Worm (Caenorhabditis elegans) whole organism, young adult: ENCODE results near the gene rpc-1.
A peak's percentile ranks its signal among the peaks of the same experiment; 100 is the strongest.

Experiments
- B0019.2 ChIP-seq: fragments of 200-800 bp; sonication (Bioruptor generic); conservative IDR thresholded peaks from 2 replicates; pipeline ENCODE4 v1.3.6; 2022; ENCODE audit warnings: missing genetic modification reagents, missing genetic modification characterization, missing compliant biosample characterization
- F10E7.11 ChIP-seq: sonication (generic microtip); optimal IDR thresholded peaks from 2 replicates; lab custom pipeline; 2017; ENCODE audit warnings: mild to moderate bottlenecking, missing genetic modification characterization, moderate library complexity, missing compliant biosample characterization
- F22D6.2 ChIP-seq: sonication (generic microtip); optimal IDR thresholded peaks from 2 replicates; lab custom pipeline; 2016; ENCODE audit warnings: mild to moderate bottlenecking, missing genetic modification characterization, missing compliant biosample characterization
- F23B12.7 ChIP-seq: sonication (generic microtip); optimal IDR thresholded peaks from 2 replicates; lab custom pipeline; 2017; ENCODE audit warnings: missing genetic modification characterization, mild to moderate bottlenecking, missing compliant biosample characterization, antibody characterized with exemption, moderate library complexity; ENCODE audit not compliant: insufficient read depth
- F52B5.7 ChIP-seq: sonication (generic microtip); optimal IDR thresholded peaks from 2 replicates; lab custom pipeline; 2016; ENCODE audit warnings: mild to moderate bottlenecking, missing genetic modification characterization, missing compliant biosample characterization
- F57A8.1 ChIP-seq: fragments of 200-800 bp; sonication (Bioruptor generic); optimal IDR thresholded peaks from 2 replicates; lab custom pipeline; 2018; ENCODE audit warnings: mild to moderate bottlenecking, missing genetic modification characterization, moderate library complexity, missing compliant biosample characterization
- K11D2.4 ChIP-seq: fragments of 200-800 bp; sonication (Bioruptor generic); IDR thresholded peaks from 2 replicates; pipeline ENCODE4 v1.3.6; 2022; ENCODE audit warnings: missing genetic modification reagents, missing genetic modification characterization, missing compliant biosample characterization
- K12H6.12 ChIP-seq: fragments of 200-800 bp; sonication (Bioruptor generic); optimal IDR thresholded peaks from 2 replicates; lab custom pipeline; 2018; ENCODE audit warnings: mild to moderate bottlenecking, missing genetic modification characterization, missing compliant biosample characterization
- T07F8.4 ChIP-seq: sonication (generic microtip); optimal IDR thresholded peaks from 2 replicates; lab custom pipeline; 2016; ENCODE audit warnings: mild to moderate bottlenecking, missing genetic modification characterization, moderate library complexity, missing compliant biosample characterization
- T26A5.8 ChIP-seq: sonication (generic microtip); optimal IDR thresholded peaks from 2 replicates; lab custom pipeline; 2016; ENCODE audit warnings: missing genetic modification characterization, missing compliant biosample characterization
- Y67H2A.10 ChIP-seq: fragments of 200-800 bp; sonication (Bioruptor generic); conservative IDR thresholded peaks from 2 replicates; pipeline ENCODE4 v1.3.6; 2022; ENCODE audit warnings: missing genetic modification reagents, missing genetic modification characterization, missing compliant biosample characterization
- akir-1 ChIP-seq: fragments of 200-800 bp; sonication (Bioruptor generic); optimal IDR thresholded peaks from 2 replicates; lab custom pipeline; 2018; ENCODE audit warnings: mild to moderate bottlenecking, missing genetic modification characterization, moderate library complexity, missing compliant biosample characterization
- aptf-2 ChIP-seq: fragments of 200-800 bp; sonication (Bioruptor generic); conservative IDR thresholded peaks from 2 replicates; pipeline ENCODE4 v1.3.6; 2022; ENCODE audit warnings: missing genetic modification reagents, missing genetic modification characterization, missing compliant biosample characterization
- athp-1 ChIP-seq: sonication (generic microtip); optimal IDR thresholded peaks from 2 replicates; lab custom pipeline; 2017; ENCODE audit warnings: mild to moderate bottlenecking, missing genetic modification characterization, missing compliant biosample characterization
- cebp-2 ChIP-seq: fragments of 200-800 bp; sonication (Bioruptor generic); IDR thresholded peaks from 2 replicates; pipeline ENCODE4 v1.3.6; 2022; ENCODE audit warnings: missing genetic modification characterization, missing compliant biosample characterization
- ceh-27 ChIP-seq: fragments of 200-800 bp; sonication (Bioruptor generic); optimal IDR thresholded peaks from 2 replicates; lab custom pipeline; 2018; ENCODE audit warnings: mild to moderate bottlenecking, missing genetic modification characterization, moderate library complexity, missing compliant biosample characterization
- ceh-79 ChIP-seq: sonication (generic microtip); optimal IDR thresholded peaks from 2 replicates; lab custom pipeline; 2017; ENCODE audit warnings: mild to moderate bottlenecking, missing genetic modification characterization, missing compliant biosample characterization
- dox-1 ChIP-seq: fragments of 200-800 bp; sonication (Bioruptor generic); IDR thresholded peaks from 2 replicates; pipeline ENCODE4 v1.3.6; 2022; ENCODE audit warnings: missing genetic modification reagents, missing genetic modification characterization, missing compliant biosample characterization
- dpff-1 ChIP-seq: sonication (generic microtip); optimal IDR thresholded peaks from 2 replicates; lab custom pipeline; 2017; ENCODE audit warnings: mild to moderate bottlenecking, missing genetic modification characterization, missing compliant biosample characterization
- efl-1 ChIP-seq: fragments of 150-350 bp; optimal IDR thresholded peaks from 2 replicates; lab custom pipeline; 2014; ENCODE audit warnings: missing biosample characterization, missing genetic modification reagents, missing genetic modification characterization
- egl-18 ChIP-seq: fragments of 200-800 bp; sonication (Bioruptor generic); IDR thresholded peaks from 2 replicates; pipeline ENCODE4 v1.3.6; 2022; ENCODE audit warnings: missing genetic modification reagents, missing genetic modification characterization, missing compliant biosample characterization
- egl-44 ChIP-seq: fragments of 200-800 bp; sonication (Bioruptor generic); IDR thresholded peaks from 2 replicates; pipeline ENCODE4 v1.3.6; 2022; ENCODE audit warnings: missing genetic modification reagents, missing genetic modification characterization, missing compliant biosample characterization
- ekl-4 ChIP-seq: fragments of 200-800 bp; sonication (Bioruptor generic); IDR thresholded peaks from 2 replicates; pipeline ENCODE4 v1.3.6; 2022; ENCODE audit warnings: missing genetic modification reagents, missing genetic modification characterization, missing compliant biosample characterization
- fkh-3 ChIP-seq: sonication (generic microtip); optimal IDR thresholded peaks from 2 replicates; lab custom pipeline; 2016; ENCODE audit warnings: mild to moderate bottlenecking, missing genetic modification characterization, missing compliant biosample characterization
- him-1 ChIP-seq: sonication (generic microtip); optimal IDR thresholded peaks from 2 replicates; lab custom pipeline; 2016; ENCODE audit warnings: missing genotype, missing genetic modification reagents, missing genetic modification characterization, missing compliant biosample characterization
- hlh-26 ChIP-seq: fragments of 200-800 bp; sonication (Bioruptor generic); conservative IDR thresholded peaks from 2 replicates; pipeline ENCODE4 v1.3.6; 2022; ENCODE audit warnings: missing genetic modification reagents, missing genetic modification characterization, missing compliant biosample characterization
- hmg-20 ChIP-seq: fragments of 200-800 bp; sonication (Bioruptor generic); IDR thresholded peaks from 2 replicates; pipeline ENCODE4 v1.3.6; 2022; ENCODE audit warnings: missing genetic modification reagents, missing genetic modification characterization, missing compliant biosample characterization
- hsf-1 ChIP-seq: fragments of 200-800 bp; sonication (Bioruptor generic); IDR thresholded peaks from 2 replicates; pipeline ENCODE4 v1.3.6; 2022; ENCODE audit warnings: missing genetic modification reagents, missing genetic modification characterization, missing compliant biosample characterization
- lag-1 ChIP-seq: fragments of 200-800 bp; sonication (Bioruptor generic); IDR thresholded peaks from 2 replicates; pipeline ENCODE4 v1.3.6; 2022; ENCODE audit warnings: missing genetic modification reagents, missing genetic modification characterization, missing compliant biosample characterization
- lin-35 ChIP-seq, 3 experiments: fragments of 150-350 bp in 2 of 3; sonication (generic microtip) in 1 of 3; optimal IDR thresholded peaks; 2 replicates each; lab custom pipeline; 2014 to 2018; ENCODE audit warnings: missing biosample characterization in 3 of 3, missing genetic modification characterization in 3 of 3, missing genetic modification reagents in 3 of 3
- lin-40 ChIP-seq: sonication (generic microtip); optimal IDR thresholded peaks from 2 replicates; lab custom pipeline; 2016; ENCODE audit warnings: missing genetic modification characterization, mild to moderate bottlenecking, missing compliant biosample characterization, missing genotype, missing genetic modification reagents
- lsy-27 ChIP-seq: sonication (generic microtip); optimal IDR thresholded peaks from 2 replicates; lab custom pipeline; 2017; ENCODE audit warnings: missing genetic modification characterization, mild to moderate bottlenecking, missing compliant biosample characterization, antibody characterized with exemption, missing genotype, borderline replicate concordance; ENCODE audit not compliant: insufficient read depth
- madf-10 ChIP-seq: sonication (generic microtip); optimal IDR thresholded peaks from 2 replicates; lab custom pipeline; 2016; ENCODE audit warnings: mild to moderate bottlenecking, missing genetic modification characterization, missing compliant biosample characterization
- madf-3 ChIP-seq: fragments of 200-800 bp; sonication (Bioruptor generic); IDR thresholded peaks from 2 replicates; pipeline ENCODE4 v1.3.6; 2022; ENCODE audit warnings: missing genetic modification reagents, missing genetic modification characterization, missing compliant biosample characterization
- madf-6 ChIP-seq: fragments of 200-800 bp; sonication (Bioruptor generic); IDR thresholded peaks from 2 replicates; pipeline ENCODE4 v1.3.6; 2022; ENCODE audit warnings: missing genetic modification reagents, missing genetic modification characterization, missing compliant biosample characterization
- madf-8 ChIP-seq: fragments of 200-800 bp; sonication (Bioruptor generic); conservative IDR thresholded peaks from 2 replicates; pipeline ENCODE4 v1.3.6; 2022; ENCODE audit warnings: missing genetic modification reagents, missing genetic modification characterization, missing compliant biosample characterization
- mxl-1 ChIP-seq: sonication (generic microtip); optimal IDR thresholded peaks from 2 replicates; lab custom pipeline; 2016; ENCODE audit warnings: missing genetic modification characterization, missing compliant biosample characterization
- nhr-120 ChIP-seq: fragments of 200-800 bp; sonication (Bioruptor generic); IDR thresholded peaks from 2 replicates; pipeline ENCODE4 v1.3.6; 2022; ENCODE audit warnings: missing genetic modification characterization, missing compliant biosample characterization
- nhr-179 ChIP-seq: sonication (generic microtip); optimal IDR thresholded peaks from 2 replicates; lab custom pipeline; 2016; ENCODE audit warnings: mild to moderate bottlenecking, missing genetic modification characterization, missing compliant biosample characterization
- nhr-80 ChIP-seq: sonication (generic microtip); optimal IDR thresholded peaks from 2 replicates; lab custom pipeline; 2016; ENCODE audit warnings: missing genetic modification characterization, missing compliant biosample characterization
- pbrm-1 ChIP-seq: fragments of 200-800 bp; sonication (Bioruptor generic); IDR thresholded peaks from 2 replicates; pipeline ENCODE4 v1.3.6; 2022; ENCODE audit warnings: missing genetic modification reagents, missing genetic modification characterization, missing compliant biosample characterization
- rpc-1 ChIP-seq, 2 experiments: fragments of 150-350 bp in 1 of 2; sonication (generic microtip) in 1 of 2; optimal IDR thresholded peaks; 2 replicates each; lab custom pipeline; 2014 to 2018; ENCODE audit warnings: missing biosample characterization in 1 of 2, missing genetic modification characterization in 1 of 2, missing genetic modification reagents in 1 of 2, missing genotype in 1 of 2
- sdz-38 ChIP-seq: sonication (generic microtip); optimal IDR thresholded peaks from 2 replicates; lab custom pipeline; 2016; ENCODE audit warnings: missing genotype, missing genetic modification characterization, missing compliant biosample characterization
- snpc-4 ChIP-seq, 5 experiments: fragments of 150-350 bp in 1 of 5; sonication (generic microtip) in 4 of 5; optimal IDR thresholded peaks; 2 replicates each; lab custom pipeline; 2014 to 2018; ENCODE audit warnings: missing genetic modification characterization in 5 of 5, missing biosample characterization in 3 of 5, antibody characterized with exemption in 2 of 5, mild to moderate bottlenecking in 2 of 5, missing compliant biosample characterization in 2 of 5, missing genotype in 2 of 5, moderate library complexity in 2 of 5, missing genetic modification reagents in 1 of 5
- sptf-2 ChIP-seq: fragments of 200-800 bp; sonication (Bioruptor generic); optimal IDR thresholded peaks from 2 replicates; lab custom pipeline; 2018; ENCODE audit warnings: mild to moderate bottlenecking, missing genetic modification characterization, missing compliant biosample characterization
- tbp1 ChIP-seq: fragments of 200-800 bp; sonication (Bioruptor generic); optimal IDR thresholded peaks from 2 replicates; lab custom pipeline; 2018; ENCODE audit warnings: mild to moderate bottlenecking, missing genetic modification characterization, missing compliant biosample characterization
- unc-130 ChIP-seq: sonication (generic microtip); optimal IDR thresholded peaks from 2 replicates; lab custom pipeline; 2016; ENCODE audit warnings: missing genetic modification reagents, missing genetic modification characterization, missing compliant biosample characterization
- ztf-3 ChIP-seq: fragments of 200-800 bp; sonication (Bioruptor generic); optimal IDR thresholded peaks from 2 replicates; lab custom pipeline; 2018; ENCODE audit warnings: mild to moderate bottlenecking, missing genetic modification characterization, missing compliant biosample characterization

The rpc-1 gene

DNA sequence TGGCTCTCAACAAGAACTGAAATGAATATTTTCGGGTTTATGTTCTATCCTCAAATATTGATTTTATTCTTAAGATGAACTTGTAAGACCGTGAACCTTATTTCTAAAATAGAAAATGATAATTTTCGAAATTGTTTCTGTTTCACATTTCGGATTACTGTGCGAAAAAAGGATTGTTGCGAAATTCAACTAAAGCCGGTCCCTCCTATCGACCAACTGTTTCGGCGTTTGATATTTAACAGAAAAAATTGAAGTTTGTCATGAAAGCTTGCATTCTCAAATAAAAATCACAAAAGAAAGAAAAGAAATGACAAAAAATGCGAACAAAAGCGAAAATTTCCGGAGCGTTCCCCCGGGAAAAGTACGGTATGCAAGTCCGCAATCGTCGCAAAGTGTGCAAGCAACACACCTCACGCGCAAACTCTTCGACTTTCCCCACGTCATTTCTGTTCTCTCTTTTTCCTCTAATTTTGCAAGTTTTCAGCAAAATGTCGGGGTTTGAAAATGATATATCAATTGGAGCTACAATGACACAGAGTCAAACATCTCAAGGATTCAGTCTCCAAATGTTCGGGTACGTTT is 16.4 kb downstream of the rpc-1 start, which contains the start of gene C34D4.4 (continued):
- TF ChIP-seq him-1 (tag; lab: Kevin White, UChicago) (no peak), F22D6.2 (tag; lab: Kevin White, UChicago) (no peak), F10E7.11 (tag; lab: Kevin White, UChicago) (no peak), madf-10 (tag; lab: Kevin White, UChicago) (no peak), unc-130 (GFP tag; lab: Kevin White, UChicago) (no peak), akir-1 (GFP tag; lab: Kevin White, UChicago) (no peak), sdz-38 (tag; lab: Kevin White, UChicago) (no peak), nhr-120 (no peak), F23B12.7 (tag; lab: Kevin White, UChicago) (no peak), tbp1 (GFP tag; lab: Kevin White, UChicago) (no peak), ztf-3 (GFP tag; lab: Kevin White, UChicago) (no peak), F52B5.7 (tag; lab: Kevin White, UChicago) (no peak), madf-6 (peak; percentile 43; the same call in 1 of the 2 replicates), egl-44 (GFP tag; lab: Robert Waterston, UW) (no peak), lin-40 (tag; lab: Kevin White, UChicago) (no peak), T26A5.8 (tag; lab: Kevin White, UChicago) (no peak), ceh-79 (tag; lab: Kevin White, UChicago) (no peak), madf-8 (no peak), F57A8.1 (GFP tag; lab: Kevin White, UChicago) (no peak), ceh-27 (GFP tag; lab: Kevin White, UChicago) (no peak), efl-1 (GFP tag; lab: Kevin White, UChicago) (peak; percentile 58), lsy-27 (no peak), nhr-179 (tag; lab: Kevin White, UChicago) (no peak), hlh-26 (GFP tag; lab: Robert Waterston, UW) (no peak), aptf-2 (GFP tag; lab: Robert Waterston, UW) (peak; percentile 93), K12H6.12 (tag; lab: Kevin White, UChicago) (peak; percentile 54), ekl-4 (GFP tag; lab: Robert Waterston, UW) (no peak), B0019.2 (GFP tag; lab: Robert Waterston, UW) (no peak), nhr-80 (tag; lab: Kevin White, UChicago) (no peak), dpff-1 (tag; lab: Kevin White, UChicago) (no peak), sptf-2 (GFP tag; lab: Kevin White, UChicago) (no peak), fkh-3 (no peak), rpc-1 (optimal IDR thresholded peaks at IDR 0.05; lab: Kevin White, UChicago) (no peak), rpc-1 (tag; optimal IDR thresholded peaks at IDR 0.05; lab: Kevin White, UChicago) (no peak), madf-3 (GFP tag; lab: Robert Waterston, UW) (no peak), athp-1 (tag; lab: Kevin White, UChicago) (no peak), hmg-20 (GFP tag; lab: Robert Waterston, UW) (no peak), mxl-1 (tag; lab: Kevin White, UChicago) (no peak), pbrm-1 (GFP tag; lab: Robert Waterston, UW) (0 out of 2 replicates have a peak, but pooled peaks have one; percentile 21), T07F8.4 (tag; lab: Kevin White, UChicago) (no peak), snpc-4 (GFP tag; optimal IDR thresholded peaks at IDR 0.05; lab: Kevin White, UChicago) (no peak), snpc-4 (tag; optimal IDR thresholded peaks at IDR 0.05; lab: Kevin White, UChicago) (peak in 2 of 4 experiments; percentile 42 to 54), K11D2.4 (GFP tag; lab: Robert Waterston, UW) (no peak), dox-1 (GFP tag; lab: Robert Waterston, UW) (peak; percentile 43; the same call in 1 of the 2 replicates), lin-35 (GFP tag; optimal IDR thresholded peaks at IDR 0.05; lab: Kevin White, UChicago) (no peak), hsf-1 (GFP tag; lab: Robert Waterston, UW) (0 out of 2 replicates have a peak, but pooled peaks have one; percentile 55), Y67H2A.10 (GFP tag; lab: Robert Waterston, UW) (no peak), cebp-2 (GFP tag; lab: Robert Waterston, UW) (no peak), lag-1 (GFP tag; lab: Robert Waterston, UW) (no peak), egl-18 (GFP tag; lab: Robert Waterston, UW) (no peak)
